Worm (Caenorhabditis elegans): ENCODE results near the gene cyd-1.

Gene cyd-1

DNA sequence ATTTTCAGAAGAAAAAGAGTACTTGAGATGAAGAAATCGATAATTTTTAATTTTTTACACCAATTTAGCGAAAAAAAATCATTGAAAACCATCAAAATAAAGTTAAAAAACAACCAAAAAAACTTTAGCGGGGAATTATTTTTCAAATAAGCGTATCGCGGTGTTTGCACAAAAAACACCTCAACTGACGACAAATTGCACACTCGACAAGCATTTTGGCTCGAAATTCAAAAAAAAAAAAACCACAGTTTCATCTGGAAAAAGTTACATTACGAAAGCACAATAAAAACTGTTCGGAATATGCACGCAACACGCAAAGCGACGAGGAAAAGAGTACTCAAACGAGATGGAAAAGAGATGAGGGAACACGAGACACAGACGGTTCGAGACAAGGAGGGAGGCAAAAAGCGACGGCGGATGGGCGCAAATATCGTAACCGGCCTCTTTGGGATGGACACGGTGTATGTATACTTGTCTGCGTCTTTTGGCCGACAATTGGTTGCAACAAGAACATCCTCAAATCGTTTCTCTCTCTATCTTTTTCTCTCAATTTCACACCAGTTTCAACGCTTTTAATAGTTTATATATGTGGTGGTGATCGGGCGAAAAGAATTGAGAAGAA, 50.3 kb downstream of the cyd-1 start (continued):
- TF ChIP-seq T20F7.1 (GFP tag; optimal IDR thresholded peaks at IDR 0.05) (no peak), hif-1 (tag; optimal IDR thresholded peaks at IDR 0.05) (peak in 1 of 2 experiments; percentile 49), zfp-3 (GFP tag; conservative IDR thresholded peaks at IDR 0.05) (no peak), hlh-11 (tag; optimal IDR thresholded peaks at IDR 0.05) (peak; percentile 75), lin-29 (GFP tag; IDR thresholded peaks at IDR 0.05) (no peak), dpl-1 (GFP tag; optimal IDR thresholded peaks at IDR 0.05) (peak; percentile 40), mxl-2 (GFP tag; conservative IDR thresholded peaks at IDR 0.05) (no peak), jun-1 (tag; optimal IDR thresholded peaks at IDR 0.05) (no peak), aly-2 (tag; optimal IDR thresholded peaks at IDR 0.05) (no peak), D1046.2 (GFP tag; IDR thresholded peaks at IDR 0.05) (no peak), ctbp-1 (GFP tag; IDR thresholded peaks at IDR 0.05) (no peak), arid-1 (GFP tag; conservative IDR thresholded peaks at IDR 0.05) (no peak), nhr-77 (tag; optimal IDR thresholded peaks at IDR 0.05) (peak; percentile 57), fkh-10 (GFP tag; optimal IDR thresholded peaks at IDR 0.05) (no peak), lir-3 (tag; optimal IDR thresholded peaks at IDR 0.05) (no peak), attf-4 (tag; optimal IDR thresholded peaks at IDR 0.05) (no peak), lim-7 (GFP tag; IDR thresholded peaks at IDR 0.05) (no peak), zag-1 (tag; optimal IDR thresholded peaks at IDR 0.05) (no peak), dmd-8 (GFP tag; IDR thresholded peaks at IDR 0.05) (no peak), nhr-28 (tag; optimal IDR thresholded peaks at IDR 0.05) (peak; percentile 66), cey-2 (tag; optimal IDR thresholded peaks at IDR 0.05; ENCODE audit: borderline replicate concordance, insufficient read depth) (no peak), madf-5 (GFP tag; IDR thresholded peaks at IDR 0.05) (no peak), lin-39 (tag; optimal IDR thresholded peaks at IDR 0.05) (no peak), sdz-12 (GFP tag; optimal IDR thresholded peaks at IDR 0.05) (no peak), duxl-1 (tag; optimal IDR thresholded peaks at IDR 0.05; ENCODE audit: poor library complexity) (no peak), nhr-76 (tag; optimal IDR thresholded peaks at IDR 0.05) (no peak), ceh-28 (tag; optimal IDR thresholded peaks at IDR 0.05) (no peak), egl-43 (GFP tag; IDR thresholded peaks at IDR 0.05) (no peak), dve-1 (tag; optimal IDR thresholded peaks at IDR 0.05; ENCODE audit: insufficient read depth) (peak; percentile 67), ZK546.5 (tag; optimal IDR thresholded peaks at IDR 0.05) (no peak), mdt-29 (GFP tag; IDR thresholded peaks at IDR 0.05) (no peak), spr-1 (tag; optimal IDR thresholded peaks at IDR 0.05) (no peak), ceh-82 (tag; optimal IDR thresholded peaks at IDR 0.05) (no peak), hlh-30 (tag; optimal IDR thresholded peaks at IDR 0.05; ENCODE audit: insufficient read depth) (peak; percentile 57), F10B5.3 (tag; optimal IDR thresholded peaks at IDR 0.05) (no peak)

DNA sequence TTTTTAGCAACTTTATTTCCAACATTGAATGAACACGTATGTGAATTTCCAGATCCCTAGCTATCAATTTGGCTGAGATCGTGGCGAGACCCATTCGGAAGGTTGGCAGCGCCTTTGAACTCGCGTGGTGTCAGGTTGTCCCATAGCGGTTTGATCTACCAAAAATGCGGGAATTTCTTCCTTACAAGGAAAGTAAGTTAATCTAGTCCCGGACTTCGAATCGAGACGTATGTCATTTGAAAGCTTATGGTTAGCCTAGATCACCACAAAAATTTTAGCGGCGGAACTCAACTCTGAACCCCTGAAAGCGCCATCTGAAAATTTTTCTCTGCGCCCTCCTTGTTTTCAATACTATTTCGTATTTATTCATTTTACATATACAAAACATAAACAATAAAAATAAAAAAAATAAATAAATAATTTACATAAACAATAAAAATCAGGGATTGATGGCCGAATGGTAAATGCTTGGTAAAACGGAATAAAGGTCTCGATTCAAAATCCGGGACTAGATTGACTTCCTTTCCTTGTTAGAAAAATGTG, 51.3 kb downstream of the cyd-1 start, which contains the start of gene F18A11.2:
TSS of gene F18A11.2 (plus strand) at position 51 of the 543 bp plus-strand sequence.
- TF ChIP-seq aha-1 (tag) = peak; percentile 61

DNA sequence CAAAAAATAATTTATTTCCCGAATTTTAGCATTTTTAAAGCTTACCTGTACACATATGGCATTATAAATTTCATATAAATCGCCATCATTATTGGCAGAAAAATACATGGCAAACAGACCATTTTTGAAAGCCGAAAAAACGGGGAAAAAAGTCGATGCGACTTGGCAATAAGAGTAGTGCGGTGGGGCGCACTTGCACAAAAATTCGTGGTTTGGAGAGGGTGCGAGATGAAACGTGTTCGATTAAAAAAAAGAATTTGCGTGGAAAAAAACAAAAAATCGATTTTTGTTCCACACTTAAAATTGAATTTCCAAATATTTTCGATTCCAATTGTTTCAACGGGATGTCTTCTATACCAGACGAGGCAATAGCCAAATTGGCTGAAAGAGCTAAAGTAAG, 56.3 kb downstream of the cyd-1 start, which contains the start of gene F18A11.3:
TSS of gene F18A11.3 (minus strand) at position 125 of the 400 bp plus-strand sequence.
- TF ChIP-seq lsy-2 (tag; optimal IDR thresholded peaks at IDR 0.05) (peak in 1 of 2 experiments; percentile 36), Y48G9A.11 (GFP tag; IDR thresholded peaks at IDR 0.05) (no peak), dpl-1 (GFP tag; optimal IDR thresholded peaks at IDR 0.05) (peak; percentile 8), mxl-3 (GFP tag; optimal IDR thresholded peaks at IDR 0.05) (peak; percentile 67), nhr-102 (tag; optimal IDR thresholded peaks at IDR 0.05) (no peak), daf-12 (tag; optimal IDR thresholded peaks at IDR 0.05) (no peak), unc-130 (GFP tag; optimal IDR thresholded peaks at IDR 0.05) (no peak), lin-38 (GFP tag; IDR thresholded peaks at IDR 0.05) (peak; percentile 84), lin-1 (GFP tag; IDR thresholded peaks at IDR 0.05) (no peak), nhr-25 (tag; optimal IDR thresholded peaks at IDR 0.05; ENCODE audit: borderline replicate concordance, insufficient read depth) (no peak), snpc-1.2 (GFP tag; IDR thresholded peaks at IDR 0.05) (no peak), tra-1 (GFP tag; IDR thresholded peaks at IDR 0.05) (no peak), gei-8 (GFP tag; optimal IDR thresholded peaks at IDR 0.05) (no peak), mes-2 (tag; optimal IDR thresholded peaks at IDR 0.05; ENCODE audit: poor library complexity, severe bottlenecking) (peak; percentile 51), mxl-2 (GFP tag; conservative IDR thresholded peaks at IDR 0.05) (no peak)
